In genomic region chr2L:13290276-13291065, dm6 we compare ENCODE assay signal across 1 fruit fly cellular context.
A peak's percentile ranks its signal among the peaks of the same experiment; 100 is the strongest.
TF ChIP-seq lines count a peak whose summit lies in the region.

No protein-coding gene starts in this region.

TF ChIP-seq in whole organism, embryonic, 481 proteins besides CTCF, POLR2A, EP300 and RAD21 (continued from another document and continues in another):
- TF ChIP-seq B-H1 (GFP tag; IDR thresholded peaks at IDR 0.05; lab: Robert Waterston, UW) (peak; percentile 48; the same call in 1 of the 3 replicates), D (optimal IDR thresholded peaks at IDR 0.05; lab: Kevin White, UChicago) (no peak), D (GFP tag; optimal IDR thresholded peaks at IDR 0.05; lab: Kevin White, UChicago) (peak; percentile 51), grn (GFP tag; optimal IDR thresholded peaks at IDR 0.05; lab: Kevin White, UChicago) (peak; percentile 60), CG18476 (GFP tag; optimal IDR thresholded peaks at IDR 0.05; lab: Kevin White, UChicago) (no peak), CG13624 (GFP tag; optimal IDR thresholded peaks at IDR 0.05; lab: Kevin White, UChicago) (peak; percentile 11), CG15073 (GFP tag; optimal IDR thresholded peaks at IDR 0.05; lab: Kevin White, UChicago) (no peak), stc (GFP tag; IDR thresholded peaks at IDR 0.05; lab: Robert Waterston, UW) (no peak; the same call in 1 of the 2 replicates), sqz (GFP tag; optimal IDR thresholded peaks at IDR 0.05; lab: Kevin White, UChicago) (peak; percentile 84), CG4282 (GFP tag; optimal IDR thresholded peaks at IDR 0.05; lab: Kevin White, UChicago) (no peak), CG13296 (GFP tag; optimal IDR thresholded peaks at IDR 0.05; lab: Kevin White, UChicago) (peak; percentile 95), pho (GFP tag; optimal IDR thresholded peaks at IDR 0.05; lab: Kevin White, UChicago) (peak; percentile 24), Meics (GFP tag; optimal IDR thresholded peaks at IDR 0.05; lab: Kevin White, UChicago) (peak; percentile 86), CG16813 (GFP tag; IDR thresholded peaks at IDR 0.05; lab: Robert Waterston, UW; ENCODE audit: partially characterized antibody) (0 out of 3 replicates have a peak, but pooled peaks have one; percentile 29), CG14441 (GFP tag; IDR thresholded peaks at IDR 0.05; lab: Robert Waterston, UW) (peak; percentile 10; the same call in 1 of the 2 replicates), NC2β (GFP tag; optimal IDR thresholded peaks at IDR 0.05; lab: Kevin White, UChicago) (peak; percentile 58), CG18764 (GFP tag; optimal IDR thresholded peaks at IDR 0.05; lab: Kevin White, UChicago) (peak; percentile 57), CG16863 (GFP tag; optimal IDR thresholded peaks at IDR 0.05; lab: Kevin White, UChicago) (peak; percentile 44), Fer2 (tag; optimal IDR thresholded peaks at IDR 0.05; lab: Kevin White, UChicago) (peak; percentile 81), gsb-n (tag; optimal IDR thresholded peaks at IDR 0.05; lab: Kevin White, UChicago) (peak; percentile 62), corto (GFP tag; optimal IDR thresholded peaks at IDR 0.05; lab: Kevin White, UChicago) (no peak), Jarid2 (GFP tag; optimal IDR thresholded peaks at IDR 0.05; lab: Kevin White, UChicago) (peak; percentile 97), az2 (GFP tag; optimal IDR thresholded peaks at IDR 0.05; lab: Kevin White, UChicago) (no peak), gro (GFP tag; optimal IDR thresholded peaks at IDR 0.05; lab: Kevin White, UChicago) (peak; percentile 92), Bdp1 (GFP tag; optimal IDR thresholded peaks at IDR 0.05; lab: Kevin White, UChicago) (peak; percentile 57), Ptx1 (GFP tag; IDR thresholded peaks at IDR 0.05; lab: Robert Waterston, UW) (no peak), CG6791 (GFP tag; IDR thresholded peaks at IDR 0.05; lab: Robert Waterston, UW; ENCODE audit: partially characterized antibody) (no peak), CG6854 (GFP tag; optimal IDR thresholded peaks at IDR 0.05; lab: Kevin White, UChicago) (peak; percentile 75), schlank (tag; optimal IDR thresholded peaks at IDR 0.05; lab: Kevin White, UChicago) (peak; percentile 91), ranshi (GFP tag; IDR thresholded peaks at IDR 0.05; lab: Robert Waterston, UW) (peak; percentile 60; the same call in 1 of the 2 replicates), Spps (tag; optimal IDR thresholded peaks at IDR 0.05; lab: Kevin White, UChicago) (no peak), ham (GFP tag; IDR thresholded peaks at IDR 0.05; lab: Robert Waterston, UW) (no peak), MTF-1 (GFP tag; optimal IDR thresholded peaks at IDR 0.05; lab: Kevin White, UChicago; ENCODE audit: borderline replicate concordance) (peak; percentile 92), Trl (optimal IDR thresholded peaks at IDR 0.05; lab: Kevin White, UChicago) (peak; percentile 80 to 93), Trl (GFP tag; optimal IDR thresholded peaks at IDR 0.05; lab: Kevin White, UChicago) (no peak), z (GFP tag; IDR thresholded peaks at IDR 0.05; lab: Robert Waterston, UW) (peak; percentile 47; the same call in 2 of the 3 replicates), Chrac-16 (GFP tag; optimal IDR thresholded peaks at IDR 0.05; lab: Kevin White, UChicago) (no peak), vvl (GFP tag; IDR thresholded peaks at IDR 0.05; lab: Robert Waterston, UW) (peak; percentile 55; the same call in 1 of the 2 replicates), CG6654 (GFP tag; optimal IDR thresholded peaks at IDR 0.05; lab: Kevin White, UChicago) (no peak), bowl (GFP tag; IDR thresholded peaks at IDR 0.05; lab: Robert Waterston, UW) (peak; percentile 63; the same call in 1 of the 2 replicates), Antp (GFP tag; optimal IDR thresholded peaks at IDR 0.05; lab: Kevin White, UChicago) (peak; percentile 18), crc (GFP tag; optimal IDR thresholded peaks at IDR 0.05; lab: Kevin White, UChicago) (peak; percentile 33), slp2 (GFP tag; optimal IDR thresholded peaks at IDR 0.05; lab: Kevin White, UChicago) (peak; percentile 52), CG14667 (GFP tag; IDR thresholded peaks at IDR 0.05; lab: Robert Waterston, UW) (no peak), CG10366 (GFP tag; IDR thresholded peaks at IDR 0.05; lab: Robert Waterston, UW) (peak; percentile 55), Sox100B (GFP tag; optimal IDR thresholded peaks at IDR 0.05; lab: Kevin White, UChicago) (peak; percentile 76), CG17912 (GFP tag; optimal IDR thresholded peaks at IDR 0.05; lab: Kevin White, UChicago) (peak; percentile 89), CG2120 (GFP tag; optimal IDR thresholded peaks at IDR 0.05; lab: Kevin White, UChicago) (no peak), Asciz (GFP tag; optimal IDR thresholded peaks at IDR 0.05; lab: Kevin White, UChicago) (peak; percentile 94), Taf1 (GFP tag; IDR thresholded peaks at IDR 0.05; lab: Robert Waterston, UW) (no peak), mld (GFP tag; IDR thresholded peaks at IDR 0.05; lab: Robert Waterston, UW; ENCODE audit: partially characterized antibody) (no peak), crol (GFP tag; IDR thresholded peaks at IDR 0.05; lab: Robert Waterston, UW) (peak; percentile 84), sna (GFP tag; IDR thresholded peaks at IDR 0.05; lab: Robert Waterston, UW; ENCODE audit: partially characterized antibody) (peak; percentile 76), CG6689 (GFP tag; IDR thresholded peaks at IDR 0.05; lab: Robert Waterston, UW) (no peak), ap (GFP tag; IDR thresholded peaks at IDR 0.05; lab: Robert Waterston, UW) (peak; percentile 67), gem (tag; optimal IDR thresholded peaks at IDR 0.05; lab: Kevin White, UChicago) (peak; percentile 80), twi (tag; optimal IDR thresholded peaks at IDR 0.05; lab: Kevin White, UChicago) (no peak), dm (GFP tag; optimal IDR thresholded peaks at IDR 0.05; lab: Kevin White, UChicago) (peak; percentile 42), her (GFP tag; optimal IDR thresholded peaks at IDR 0.05; lab: Kevin White, UChicago) (peak; percentile 54), BEAF-32 (GFP tag; optimal IDR thresholded peaks at IDR 0.05; lab: Kevin White, UChicago) (no peak), ATbp (GFP tag; optimal IDR thresholded peaks at IDR 0.05; lab: Kevin White, UChicago) (peak; percentile 96), mirr (GFP tag; optimal IDR thresholded peaks at IDR 0.05; lab: Kevin White, UChicago) (peak; percentile 91), cato (GFP tag; optimal IDR thresholded peaks at IDR 0.05; lab: Kevin White, UChicago; ENCODE audit: borderline replicate concordance) (no peak), CG9817 (tag; optimal IDR thresholded peaks at IDR 0.05; lab: Kevin White, UChicago) (peak; percentile 54), CG6272 (GFP tag; IDR thresholded peaks at IDR 0.05; lab: Robert Waterston, UW) (no peak), odd (GFP tag; optimal IDR thresholded peaks at IDR 0.05; lab: Kevin White, UChicago) (peak; percentile 95), CG4404 (GFP tag; IDR thresholded peaks at IDR 0.05; lab: Robert Waterston, UW) (no peak), Hey (tag; optimal IDR thresholded peaks at IDR 0.05; lab: Kevin White, UChicago) (peak; percentile 87), tgo (GFP tag; IDR thresholded peaks at IDR 0.05; lab: Robert Waterston, UW) (peak; percentile 32; the same call in 1 of the 3 replicates), p53 (GFP tag; optimal IDR thresholded peaks at IDR 0.05; lab: Kevin White, UChicago) (peak; percentile 52), gfzf (GFP tag; optimal IDR thresholded peaks at IDR 0.05; lab: Kevin White, UChicago) (no peak), Fer1 (GFP tag; optimal IDR thresholded peaks at IDR 0.05; lab: Kevin White, UChicago) (peak; percentile 87), wor (GFP tag; IDR thresholded peaks at IDR 0.05; lab: Robert Waterston, UW) (no peak), Med (GFP tag; lab: Kevin White, UChicago) (peak; percentile 96), Camta (GFP tag; optimal IDR thresholded peaks at IDR 0.05; lab: Kevin White, UChicago) (peak; percentile 70), fd3F (GFP tag; optimal IDR thresholded peaks at IDR 0.05; lab: Kevin White, UChicago) (peak; percentile 83), CG15514 (GFP tag; optimal IDR thresholded peaks at IDR 0.05; lab: Kevin White, UChicago) (peak; percentile 75), CG32767 (GFP tag; IDR thresholded peaks at IDR 0.05; lab: Robert Waterston, UW) (no peak), lov (optimal IDR thresholded peaks at IDR 0.05; lab: Kevin White, UChicago) (no peak), lov (GFP tag; IDR thresholded peaks at IDR 0.05; lab: Robert Waterston, UW) (peak; percentile 66; the same call in 1 of the 3 replicates), CG11696 (GFP tag; IDR thresholded peaks at IDR 0.05; lab: Robert Waterston, UW) (peak; percentile 66), D19A (tag; optimal IDR thresholded peaks at IDR 0.05; lab: Kevin White, UChicago) (peak; percentile 60), CG4328 (GFP tag; optimal IDR thresholded peaks at IDR 0.05; lab: Kevin White, UChicago) (peak; percentile 73), Usf (GFP tag; optimal IDR thresholded peaks at IDR 0.05; lab: Kevin White, UChicago) (no peak), CG10565 (GFP tag; optimal IDR thresholded peaks at IDR 0.05; lab: Kevin White, UChicago) (no peak), Hr78 (GFP tag; optimal IDR thresholded peaks at IDR 0.05; lab: Kevin White, UChicago) (peak in 1 of 2 experiments; percentile 45), chinmo (GFP tag; IDR thresholded peaks at IDR 0.05; lab: Robert Waterston, UW; ENCODE audit: partially characterized antibody) (peak; percentile 95), wdn (GFP tag; IDR thresholded peaks at IDR 0.05; lab: Robert Waterston, UW) (peak; percentile 72), Dll (GFP tag; IDR thresholded peaks at IDR 0.05; lab: Robert Waterston, UW; ENCODE audit: partially characterized antibody) (peak; percentile 66; the same call in 3 of the 4 replicates), CG1602 (GFP tag; optimal IDR thresholded peaks at IDR 0.05; lab: Kevin White, UChicago) (peak; percentile 13), CG7839 (tag; optimal IDR thresholded peaks at IDR 0.05; lab: Kevin White, UChicago) (peak; percentile 72), Elba2 (GFP tag; optimal IDR thresholded peaks at IDR 0.05; lab: Kevin White, UChicago) (no peak), CG7372 (GFP tag; IDR thresholded peaks at IDR 0.05; lab: Robert Waterston, UW) (peak; percentile 29; the same call in 1 of the 2 replicates), CG31224 (GFP tag; IDR thresholded peaks at IDR 0.05; lab: Robert Waterston, UW) (no peak), CG12219 (GFP tag; optimal IDR thresholded peaks at IDR 0.05; lab: Kevin White, UChicago) (peak; percentile 77), CG4730 (GFP tag; IDR thresholded peaks at IDR 0.05; lab: Robert Waterston, UW) (no peak), CG11723 (GFP tag; optimal IDR thresholded peaks at IDR 0.05; lab: Kevin White, UChicago) (peak; percentile 72), CG7357 (GFP tag; IDR thresholded peaks at IDR 0.05; lab: Robert Waterston, UW) (0 out of 3 replicates have a peak, but pooled peaks have one; percentile 33), tna (GFP tag; IDR thresholded peaks at IDR 0.05; lab: Robert Waterston, UW; ENCODE audit: partially characterized antibody) (peak; percentile 47; the same call in 1 of the 2 replicates), CG7556 (GFP tag; optimal IDR thresholded peaks at IDR 0.05; lab: Kevin White, UChicago) (peak; percentile 55), fd64A (GFP tag; optimal IDR thresholded peaks at IDR 0.05; lab: Kevin White, UChicago) (peak; percentile 87), Kr (GFP tag; optimal IDR thresholded peaks at IDR 0.05; lab: Kevin White, UChicago) (peak; percentile 18), CG34224 (GFP tag; IDR thresholded peaks at IDR 0.05; lab: Robert Waterston, UW; ENCODE audit: partially characterized antibody) (peak; percentile 66), lilli (GFP tag; optimal IDR thresholded peaks at IDR 0.05; lab: Kevin White, UChicago) (peak; percentile 26), Myb (GFP tag; optimal IDR thresholded peaks at IDR 0.05; lab: Kevin White, UChicago) (no peak), pfk (GFP tag; optimal IDR thresholded peaks at IDR 0.05; lab: Kevin White, UChicago) (peak; percentile 57), CG8281 (tag; optimal IDR thresholded peaks at IDR 0.05; lab: Kevin White, UChicago) (peak; percentile 69), CG13123 (GFP tag; optimal IDR thresholded peaks at IDR 0.05; lab: Kevin White, UChicago) (peak; percentile 31), sens-2 (GFP tag; IDR thresholded peaks at IDR 0.05; lab: Robert Waterston, UW) (peak; percentile 84), peb (GFP tag; IDR thresholded peaks at IDR 0.05; lab: Robert Waterston, UW) (no peak), Sry-β (GFP tag; optimal IDR thresholded peaks at IDR 0.05; lab: Kevin White, UChicago) (no peak), Dek (tag; optimal IDR thresholded peaks at IDR 0.05; lab: Kevin White, UChicago) (peak; percentile 80), CG17829 (tag; optimal IDR thresholded peaks at IDR 0.05; lab: Kevin White, UChicago) (peak; percentile 15), Mes4 (GFP tag; optimal IDR thresholded peaks at IDR 0.05; lab: Kevin White, UChicago) (peak; percentile 50), CG8089 (GFP tag; optimal IDR thresholded peaks at IDR 0.05; lab: Kevin White, UChicago) (peak; percentile 54), CHES-1-like (GFP tag; optimal IDR thresholded peaks at IDR 0.05; lab: Kevin White, UChicago) (peak; percentile 59), CG18599 (GFP tag; optimal IDR thresholded peaks at IDR 0.05; lab: Kevin White, UChicago) (peak; percentile 85), Ravus (GFP tag; IDR thresholded peaks at IDR 0.05; lab: Robert Waterston, UW) (no peak; the same call in 1 of the 2 replicates), CG6813 (GFP tag; optimal IDR thresholded peaks at IDR 0.05; lab: Kevin White, UChicago) (peak; percentile 94), CG9876 (GFP tag; optimal IDR thresholded peaks at IDR 0.05; lab: Kevin White, UChicago) (no peak), CG8924 (tag; optimal IDR thresholded peaks at IDR 0.05; lab: Kevin White, UChicago) (peak; percentile 74), CG1024 (GFP tag; IDR thresholded peaks at IDR 0.05; lab: Robert Waterston, UW) (peak; percentile 35; the same call in 1 of the 2 replicates), CG8478 (optimal IDR thresholded peaks at IDR 0.05; lab: Kevin White, UChicago) (no peak), CoRest (tag; optimal IDR thresholded peaks at IDR 0.05; lab: Kevin White, UChicago) (peak; percentile 61), Hr39 (optimal IDR thresholded peaks at IDR 0.05; lab: Kevin White, UChicago) (no peak), hth (optimal IDR thresholded peaks at IDR 0.05; lab: Kevin White, UChicago) (no peak), Gug (GFP tag; IDR thresholded peaks at IDR 0.05; lab: Robert Waterston, UW) (no peak), CG31388 (GFP tag; optimal IDR thresholded peaks at IDR 0.05; lab: Kevin White, UChicago) (no peak), Pdp1 (GFP tag; optimal IDR thresholded peaks at IDR 0.05; lab: Kevin White, UChicago) (peak in 1 of 2 experiments; percentile 51)
